Fruit fly (Drosophila melanogaster) whole organism, embryonic: ENCODE results near the gene wb.

Source experiments
- Bdp1 ChIP-seq: fragments of 200-800 bp; sonication (Bioruptor generic); optimal IDR thresholded peaks from 3 replicates; lab custom pipeline; 2016; ENCODE audit warnings: missing biosample characterization, missing genetic modification characterization
- Bteb2 ChIP-seq: fragments of 200-800 bp; sonication (Bioruptor generic); optimal IDR thresholded peaks from 2 replicates; lab custom pipeline; 2016; ENCODE audit warnings: missing biosample characterization, missing genetic modification characterization
- CG10565 ChIP-seq: fragments of 200-800 bp; sonication (Bioruptor generic); optimal IDR thresholded peaks from 3 replicates; lab custom pipeline; 2016; ENCODE audit warnings: missing biosample characterization, mild to moderate bottlenecking, missing genetic modification characterization
- CG11398 ChIP-seq: fragments of 200-800 bp; sonication (Bioruptor generic); optimal IDR thresholded peaks from 2 replicates; lab custom pipeline; 2016; ENCODE audit warnings: missing biosample characterization, missing genetic modification characterization
- CG12104 ChIP-seq: fragments of 200-800 bp; sonication (Bioruptor generic); optimal IDR thresholded peaks from 3 replicates; lab custom pipeline; 2016; ENCODE audit warnings: missing biosample characterization, missing genetic modification characterization
- CG13123 ChIP-seq: fragments of 200-800 bp; sonication (Bioruptor generic); optimal IDR thresholded peaks from 2 replicates; lab custom pipeline; 2016; ENCODE audit warnings: missing biosample characterization, missing genetic modification characterization
- CG15514 ChIP-seq: fragments of 200-800 bp; sonication (Bioruptor generic); optimal IDR thresholded peaks from 3 replicates; lab custom pipeline; 2017; ENCODE audit warnings: missing biosample characterization, missing genetic modification characterization, mild to moderate bottlenecking, moderate library complexity, missing genetic modification reagents
- CG17328 ChIP-seq: fragments of 200-800 bp; sonication (Bioruptor generic); IDR thresholded peaks from 2 replicates; pipeline ENCODE4 v1.3.6; 2022; ENCODE audit warnings: missing biosample characterization, missing genetic modification characterization
- CG17385 ChIP-seq: fragments of 200-800 bp; sonication (Bioruptor generic); optimal IDR thresholded peaks from 3 replicates; lab custom pipeline; 2018; ENCODE audit warnings: missing biosample characterization, mild to moderate bottlenecking, missing genetic modification characterization
- CG31441 ChIP-seq: fragments of 200-800 bp; sonication (Bioruptor generic); IDR thresholded peaks from 2 replicates; pipeline ENCODE4 v1.3.6; 2022; ENCODE audit warnings: missing biosample characterization, missing genetic modification characterization
- CG3847 ChIP-seq: fragments of 200-800 bp; sonication (Bioruptor generic); IDR thresholded peaks from 2 replicates; pipeline ENCODE4 v1.3.6; 2022; ENCODE audit warnings: missing biosample characterization, missing genetic modification characterization
- CG4617 ChIP-seq: fragments of 200-800 bp; sonication (Bioruptor generic); optimal IDR thresholded peaks from 3 replicates; lab custom pipeline; 2016; ENCODE audit warnings: missing biosample characterization, missing genetic modification characterization, borderline replicate concordance
- CG7745 ChIP-seq: fragments of 200-800 bp; sonication (Bioruptor generic); optimal IDR thresholded peaks from 2 replicates; lab custom pipeline; 2018; ENCODE audit warnings: missing biosample characterization, mild to moderate bottlenecking, missing genetic modification characterization, moderate library complexity
- CG8944 ChIP-seq: fragments of 200-800 bp; sonication (Bioruptor generic); optimal IDR thresholded peaks from 3 replicates; lab custom pipeline; 2016; ENCODE audit warnings: missing biosample characterization, missing genetic modification characterization
- CkIIα-i1 ChIP-seq: fragments of 200-800 bp; sonication (Bioruptor generic); IDR thresholded peaks from 2 replicates; pipeline ENCODE4 v1.3.6; 2022; ENCODE audit warnings: missing biosample characterization, missing genetic modification characterization
- D ChIP-seq, 2 experiments: fragments of 200-800 bp in 1 of 2; fragments of >200 bp in 1 of 2; sonication (Bioruptor generic) in 1 of 2; optimal IDR thresholded peaks; 2 replicates in 1 of 2; 3 replicates in 1 of 2; lab custom pipeline; 2017; ENCODE audit warnings: mild to moderate bottlenecking in 1 of 2, missing biosample characterization in 1 of 2, missing genetic modification characterization in 1 of 2, missing genetic modification reagents in 1 of 2
- Dad ChIP-seq: fragments of 200-800 bp; sonication (Bioruptor generic); optimal IDR thresholded peaks from 3 replicates; lab custom pipeline; 2016; ENCODE audit warnings: missing biosample characterization, missing genetic modification characterization
- Deaf1 ChIP-seq: fragments of 200-800 bp; optimal IDR thresholded peaks from 3 replicates; lab custom pipeline; 2019; ENCODE audit warnings: missing biosample characterization, mild to moderate bottlenecking, missing genetic modification characterization, moderate library complexity
- Dref ChIP-seq: fragments of 200-800 bp; sonication (Bioruptor generic); IDR thresholded peaks from 2 replicates; pipeline ENCODE4 v1.3.6; 2022; ENCODE audit warnings: missing biosample characterization, missing genetic modification characterization
- E2f2 ChIP-seq: fragments of 200-800 bp; sonication (Bioruptor generic); IDR thresholded peaks from 2 replicates; pipeline ENCODE4 v1.3.6; 2022; ENCODE audit warnings: missing biosample characterization, missing genetic modification characterization
- Ets97D ChIP-seq: fragments of 200-800 bp; sonication (Bioruptor generic); optimal IDR thresholded peaks from 3 replicates; lab custom pipeline; 2016; ENCODE audit warnings: missing biosample characterization, missing genetic modification characterization
- GATAe ChIP-seq: fragments of 200-800 bp; sonication (Bioruptor generic); conservative IDR thresholded peaks from 2 replicates; pipeline ENCODE4 v1.3.6; 2022; ENCODE audit warnings: missing biosample characterization, missing genetic modification characterization
- Hey ChIP-seq: fragments of 200-800 bp; sonication (Bioruptor generic); optimal IDR thresholded peaks from 3 replicates; lab custom pipeline; 2018; ENCODE audit warnings: missing biosample characterization, mild to moderate bottlenecking, missing genetic modification characterization
- Hr51 ChIP-seq, 2 experiments: fragments of 200-800 bp; sonication (Bioruptor generic); optimal IDR thresholded peaks; 2 replicates in 1 of 2; 3 replicates in 1 of 2; lab custom pipeline; 2016 to 2018; ENCODE audit warnings: missing biosample characterization in 2 of 2, missing genetic modification characterization in 2 of 2, mild to moderate bottlenecking in 1 of 2, moderate library complexity in 1 of 2
- Mrtf ChIP-seq: fragments of 200-800 bp; sonication (Bioruptor generic); IDR thresholded peaks from 3 replicates; pipeline ENCODE4 v1.3.6; 2022; ENCODE audit warnings: missing biosample characterization, missing genetic modification characterization
- Nf-YC ChIP-seq: fragments of 200-800 bp; optimal IDR thresholded peaks from 3 replicates; lab custom pipeline; 2019; ENCODE audit warnings: missing biosample characterization, mild to moderate bottlenecking, missing genetic modification characterization, moderate library complexity
- Poxn ChIP-seq: fragments of 200-800 bp; sonication (Bioruptor generic); IDR thresholded peaks from 2 replicates; pipeline ENCODE4 v1.3.6; 2022; ENCODE audit warnings: missing biosample characterization, missing genetic modification characterization
- Stat92E ChIP-seq, 3 experiments: fragments of >200 bp in 2 of 3; fragments of 200-800 bp in 1 of 3; sonication (Bioruptor generic) in 1 of 3; optimal IDR thresholded peaks; 2 replicates each; lab custom pipeline; 2017 to 2019; ENCODE audit warnings: missing biosample characterization in 3 of 3, missing genetic modification characterization in 3 of 3, mild to moderate bottlenecking in 1 of 3, moderate library complexity in 1 of 3
- Xrp1 ChIP-seq: fragments of 200-800 bp; sonication (Bioruptor generic); IDR thresholded peaks from 2 replicates; pipeline ENCODE4 v1.3.6; 2022; ENCODE audit warnings: missing biosample characterization, missing genetic modification characterization
- YL-1 ChIP-seq: fragments of 200-800 bp; sonication (Bioruptor generic); optimal IDR thresholded peaks from 3 replicates; lab custom pipeline; 2017; ENCODE audit warnings: missing biosample characterization, mild to moderate bottlenecking, missing genetic modification characterization
- ab ChIP-seq: fragments of 200-800 bp; sonication (Bioruptor generic); optimal IDR thresholded peaks from 2 replicates; lab custom pipeline; 2016; ENCODE audit warnings: missing biosample characterization, missing genetic modification characterization
- bowl ChIP-seq: fragments of 200-800 bp; sonication (Bioruptor generic); IDR thresholded peaks from 2 replicates; pipeline ENCODE4 v1.3.6; 2022; ENCODE audit warnings: missing biosample characterization, missing genetic modification characterization
- br ChIP-seq: fragments of >200 bp; optimal IDR thresholded peaks from 2 replicates; lab custom pipeline; 2017
- cato ChIP-seq: fragments of 200-800 bp; sonication (Bioruptor generic); optimal IDR thresholded peaks from 2 replicates; lab custom pipeline; 2016; ENCODE audit warnings: missing biosample characterization, missing genetic modification characterization, borderline replicate concordance
- chif ChIP-seq, 2 experiments: fragments of 200-800 bp; sonication (Bioruptor generic); optimal IDR thresholded peaks; 3 replicates each; lab custom pipeline; 2016; ENCODE audit warnings: missing biosample characterization in 2 of 2, missing genetic modification characterization in 2 of 2
- dan ChIP-seq: fragments of 200-800 bp; sonication (Bioruptor generic); IDR thresholded peaks from 2 replicates; pipeline ENCODE4 v1.3.6; 2022; ENCODE audit warnings: missing biosample characterization, missing genetic modification characterization
- danr ChIP-seq: fragments of 200-800 bp; sonication (Bioruptor generic); IDR thresholded peaks from 2 replicates; pipeline ENCODE4 v1.3.6; 2022; ENCODE audit warnings: missing biosample characterization, missing genetic modification characterization
- dati ChIP-seq: fragments of 200-800 bp; sonication (Bioruptor generic); IDR thresholded peaks from 2 replicates; pipeline ENCODE4 v1.3.6; 2022; ENCODE audit warnings: missing biosample characterization, missing genetic modification characterization
- disco-r ChIP-seq: fragments of 200-800 bp; sonication (Bioruptor generic); optimal IDR thresholded peaks from 2 replicates; lab custom pipeline; 2016; ENCODE audit warnings: missing biosample characterization, missing genetic modification characterization
- hb ChIP-seq: fragments of 200-800 bp; sonication (Bioruptor generic); IDR thresholded peaks from 3 replicates; pipeline ENCODE4 v1.3.6; 2022; ENCODE audit warnings: missing biosample characterization, missing genetic modification characterization; ENCODE audit not compliant: partially characterized antibody
- hbn ChIP-seq: fragments of 200-800 bp; sonication (Bioruptor generic); IDR thresholded peaks from 2 replicates; pipeline ENCODE4 v1.3.6; 2022; ENCODE audit warnings: missing biosample characterization, missing genetic modification characterization; ENCODE audit not compliant: partially characterized antibody
- jumu ChIP-seq: fragments of 200-800 bp; sonication (Bioruptor generic); optimal IDR thresholded peaks from 3 replicates; lab custom pipeline; 2016; ENCODE audit warnings: missing biosample characterization, missing genetic modification characterization
- knrl ChIP-seq: fragments of 200-800 bp; sonication (Bioruptor generic); IDR thresholded peaks from 3 replicates; pipeline ENCODE4 v1.3.6; 2022; ENCODE audit warnings: missing biosample characterization, missing genetic modification characterization; ENCODE audit not compliant: partially characterized antibody
- pho ChIP-seq: fragments of 200-800 bp; sonication (Bioruptor generic); optimal IDR thresholded peaks from 2 replicates; lab custom pipeline; 2016; ENCODE audit warnings: missing biosample characterization, missing genetic modification characterization
- phol ChIP-seq: fragments of 200-800 bp; sonication (Bioruptor generic); optimal IDR thresholded peaks from 3 replicates; lab custom pipeline; 2018; ENCODE audit warnings: missing biosample characterization, mild to moderate bottlenecking, missing genetic modification characterization, moderate library complexity
- pnt ChIP-seq: fragments of 200-800 bp; sonication (Bioruptor generic); optimal IDR thresholded peaks from 3 replicates; lab custom pipeline; 2016; ENCODE audit warnings: missing biosample characterization, missing genetic modification characterization
- row ChIP-seq: fragments of 200-800 bp; sonication (Bioruptor generic); IDR thresholded peaks from 3 replicates; pipeline ENCODE4 v1.3.6; 2022; ENCODE audit warnings: missing biosample characterization, missing genetic modification characterization
- tin ChIP-seq: fragments of 200-800 bp; sonication (Bioruptor generic); optimal IDR thresholded peaks from 3 replicates; lab custom pipeline; 2016; ENCODE audit warnings: missing biosample characterization, missing genetic modification characterization
- tll ChIP-seq, 2 experiments: fragments of 200-800 bp in 1 of 2; fragments of >200 bp in 1 of 2; sonication (Bioruptor generic) in 1 of 2; optimal IDR thresholded peaks; 2 replicates each; lab custom pipeline; 2017 to 2019; ENCODE audit warnings: missing biosample characterization in 2 of 2, missing genetic modification characterization in 2 of 2, mild to moderate bottlenecking in 1 of 2, moderate library complexity in 1 of 2
- unpg ChIP-seq: fragments of 200-800 bp; sonication (Bioruptor generic); optimal IDR thresholded peaks from 3 replicates; lab custom pipeline; 2018; ENCODE audit warnings: missing biosample characterization, mild to moderate bottlenecking, missing genetic modification characterization, moderate library complexity

Gene wb

dm6 chr2L:14372254-14372717 lies 109.5 kb downstream of the wb start (continued):
- TF ChIP-seq Ets97D (peak; percentile 8), CG17385 (peak; percentile 81), E2f2 (GFP tag; lab: Robert Waterston, UW) (peak; percentile 67), Bteb2 (GFP tag; lab: Kevin White, UChicago) (peak; percentile 9), CG7745 (tag; lab: Kevin White, UChicago) (no peak), Dad (no peak), CG17328 (GFP tag; lab: Robert Waterston, UW) (peak; percentile 78), tll (GFP tag; optimal IDR thresholded peaks at IDR 0.05; lab: Kevin White, UChicago) (no peak), bowl (GFP tag; lab: Robert Waterston, UW) (peak; percentile 27; the same call in 1 of the 2 replicates), Hey (tag; lab: Kevin White, UChicago) (no peak), hbn (no peak), CG31441 (peak; percentile 49), jumu (GFP tag; lab: Kevin White, UChicago) (peak; percentile 14), CG13123 (no peak), Dref (GFP tag; lab: Robert Waterston, UW) (no peak), Stat92E (GFP tag; optimal IDR thresholded peaks at IDR 0.05; lab: Kevin White, UChicago) (no peak), br (no peak), CG4617 (GFP tag; lab: Kevin White, UChicago) (no peak), Mrtf (peak; percentile 70), CkIIα-i1 (GFP tag; lab: Robert Waterston, UW) (0 out of 2 replicates have a peak, but pooled peaks have one; percentile 12), Hr51 (GFP tag; optimal IDR thresholded peaks at IDR 0.05; lab: Kevin White, UChicago) (peak; percentile 16 to 88), Poxn (GFP tag; lab: Robert Waterston, UW) (0 out of 2 replicates have a peak, but pooled peaks have one; percentile 40), Bdp1 (peak; percentile 42), tin (GFP tag; lab: Kevin White, UChicago) (no peak), danr (GFP tag; lab: Robert Waterston, UW) (peak; percentile 58; the same call in 1 of the 2 replicates), YL-1 (GFP tag; lab: Kevin White, UChicago) (no peak), phol (tag; lab: Kevin White, UChicago) (peak; percentile 40), CG8944 (GFP tag; lab: Kevin White, UChicago) (peak; percentile 53), Nf-YC (tag; lab: Kevin White, UChicago) (no peak), Xrp1 (peak; percentile 66), dati (GFP tag; lab: Robert Waterston, UW) (no peak), ab (peak; percentile 17), pnt (GFP tag; lab: Kevin White, UChicago) (no peak), pho (GFP tag; lab: Kevin White, UChicago) (peak; percentile 35), hb (GFP tag; lab: Robert Waterston, UW) (no peak), CG15514 (GFP tag; lab: Kevin White, UChicago) (peak; percentile 2), chif (GFP tag; optimal IDR thresholded peaks at IDR 0.05; lab: Kevin White, UChicago) (peak; percentile 20 to 75), CG12104 (GFP tag; lab: Kevin White, UChicago) (no peak), cato (GFP tag; lab: Kevin White, UChicago) (no peak), CG3847 (GFP tag; lab: Robert Waterston, UW) (peak; percentile 57), unpg (peak; percentile 88), D (optimal IDR thresholded peaks at IDR 0.05; lab: Kevin White, UChicago) (no peak), D (GFP tag; optimal IDR thresholded peaks at IDR 0.05; lab: Kevin White, UChicago) (no peak), GATAe (GFP tag; lab: Robert Waterston, UW) (peak; percentile 15; the same call in 1 of the 2 replicates), knrl (GFP tag; lab: Robert Waterston, UW) (no peak), disco-r (GFP tag; lab: Kevin White, UChicago) (no peak), CG11398 (GFP tag; lab: Kevin White, UChicago) (peak; percentile 14), CG10565 (no peak), row (GFP tag; lab: Robert Waterston, UW) (peak; percentile 86), dan (GFP tag; lab: Robert Waterston, UW) (no peak), Deaf1 (tag; lab: Kevin White, UChicago) (peak; percentile 63)
